Worm (Caenorhabditis elegans) whole organism, dauer: ENCODE measurements around the gene T07C4.12.

Experiments
- unc-62 ChIP-seq: sonication (generic microtip); optimal IDR thresholded peaks from 2 replicates; lab custom pipeline; 2017; ENCODE audit warnings: missing biosample characterization, missing genetic modification reagents, missing genetic modification characterization

Gene T07C4.12

DNA sequence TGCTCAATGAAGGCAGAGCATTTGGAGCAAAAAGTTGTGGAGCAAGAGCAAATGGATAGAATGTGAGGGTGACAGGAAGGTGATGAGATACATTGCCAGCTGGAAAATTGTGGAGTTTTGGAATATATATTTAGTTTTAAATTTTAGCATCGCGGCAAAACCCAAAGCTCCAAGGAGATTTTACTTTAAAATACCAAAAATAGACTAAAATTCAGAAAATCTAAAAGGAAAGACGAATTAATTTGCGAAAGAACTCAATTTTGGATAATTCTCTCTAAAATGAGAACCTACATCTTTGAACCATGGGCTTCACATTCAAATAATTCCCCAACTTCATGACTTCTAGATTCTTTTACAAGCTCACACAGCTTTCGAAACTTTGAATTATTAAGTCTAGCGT is at the start of gene T07C4.12:
Gene T07C4.12, minus strand, starts transcription at position 101 of the 400 bp plus-strand sequence.
- TF ChIP-seq unc-62 (GFP tag; lab: Kevin White, UChicago) = no peak

DNA sequence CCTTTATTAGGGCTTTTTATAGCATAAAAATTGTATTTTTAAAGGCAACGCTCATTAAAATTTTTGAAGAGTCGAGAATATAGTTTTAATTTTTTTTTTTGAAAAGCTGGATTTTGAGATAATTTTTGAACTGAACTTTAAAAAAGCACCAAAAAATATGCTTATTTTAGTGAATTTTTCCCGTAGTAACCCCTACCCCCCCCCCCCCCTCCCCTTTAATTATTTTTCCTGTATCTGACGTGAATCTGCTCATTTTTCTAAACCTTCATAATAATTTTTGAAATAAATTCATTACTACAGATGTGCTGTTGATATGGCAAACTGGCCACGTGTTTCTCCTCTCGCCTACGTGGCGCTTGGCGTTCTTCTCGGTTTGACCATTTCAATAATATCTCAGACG is 49.0 kb upstream of the T07C4.12 start, which contains the start of gene C38H2.2:
Gene C38H2.2, plus strand, starts transcription at position 301 of the 400 bp plus-strand sequence.
- TF ChIP-seq unc-62 (GFP tag; lab: Kevin White, UChicago) = no peak

DNA sequence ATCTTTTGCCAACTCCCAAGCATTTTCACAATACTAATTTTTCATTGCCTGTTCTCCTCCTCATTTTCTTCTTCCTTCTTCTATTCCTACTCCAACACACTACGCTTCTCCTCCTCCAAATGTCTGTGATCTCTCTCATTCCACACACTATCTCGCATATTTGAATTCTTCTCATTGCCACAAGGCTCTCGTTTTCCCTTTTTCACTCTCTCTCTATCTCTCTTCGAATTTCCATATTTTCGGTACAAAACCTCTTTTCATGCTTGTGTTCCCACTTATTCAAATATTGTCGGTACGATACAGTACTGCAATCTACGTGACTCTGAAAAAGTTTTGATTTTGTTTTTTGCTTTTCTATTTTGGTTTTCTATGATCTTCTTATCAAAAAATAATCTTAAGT is 48.2 kb upstream of the T07C4.12 start:
- TF ChIP-seq unc-62 (GFP tag; lab: Kevin White, UChicago) = no peak

DNA sequence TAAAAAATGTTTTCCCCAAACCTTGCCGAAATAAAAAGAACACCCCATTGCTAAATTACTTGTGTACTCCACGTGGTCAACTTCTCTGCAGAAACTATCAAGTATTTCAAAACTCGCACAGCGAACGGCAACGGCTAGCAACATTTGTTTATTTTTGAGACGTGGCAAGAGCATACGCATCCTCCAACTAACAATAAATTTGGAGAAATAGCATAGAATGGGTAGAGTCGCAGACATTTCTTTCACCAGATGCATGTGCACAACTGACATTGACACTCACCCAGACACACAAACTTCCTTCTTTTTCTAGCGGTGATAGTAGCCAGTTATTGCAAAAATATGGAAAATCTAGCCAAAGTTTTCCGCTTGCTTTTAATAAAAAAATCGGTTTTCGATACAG is 47.2 kb upstream of the T07C4.12 start:
- no peak for TF ChIP-seq unc-62 (GFP tag; lab: Kevin White, UChicago)

DNA sequence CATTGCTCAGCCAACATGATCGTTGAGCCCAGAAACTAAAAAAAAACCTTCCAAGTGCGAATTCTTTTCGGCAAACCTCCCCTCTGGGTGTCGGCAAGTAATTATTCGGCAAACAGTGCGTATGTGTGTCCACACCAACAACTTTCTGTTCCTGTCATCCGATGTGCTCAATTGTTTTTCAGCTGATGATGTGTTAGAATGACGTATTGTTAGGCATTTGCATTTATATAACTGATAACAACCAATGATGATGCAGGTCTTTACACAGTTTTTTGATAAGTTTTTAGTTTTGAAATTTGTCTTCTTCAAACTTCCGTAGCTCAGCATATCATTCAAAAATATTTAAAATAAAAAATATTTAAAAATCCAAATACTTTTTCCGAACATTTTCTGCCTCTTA is 46.4 kb upstream of the T07C4.12 start:
- no peak for TF ChIP-seq unc-62 (GFP tag; lab: Kevin White, UChicago)

DNA sequence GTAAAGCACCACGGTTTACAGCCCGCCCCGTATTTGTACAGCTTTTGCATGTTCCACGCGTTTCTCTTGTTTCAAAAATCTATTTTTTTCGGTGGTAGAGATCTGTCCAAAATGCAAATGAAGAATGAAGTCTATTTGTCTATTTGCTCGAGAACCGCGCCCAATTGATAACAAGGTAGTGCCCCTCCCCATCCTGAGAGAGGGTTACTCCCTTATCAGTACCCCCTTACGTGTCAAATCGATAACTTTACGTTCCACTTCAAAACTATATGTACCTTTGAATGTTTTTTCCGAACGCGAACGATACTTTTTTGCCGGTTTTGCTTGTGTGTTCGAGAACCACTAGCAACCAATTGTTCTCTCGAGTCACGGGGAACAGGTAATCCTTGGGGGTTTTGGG is 43.6 kb upstream of the T07C4.12 start:
- no peak for TF ChIP-seq unc-62 (GFP tag; lab: Kevin White, UChicago)

DNA sequence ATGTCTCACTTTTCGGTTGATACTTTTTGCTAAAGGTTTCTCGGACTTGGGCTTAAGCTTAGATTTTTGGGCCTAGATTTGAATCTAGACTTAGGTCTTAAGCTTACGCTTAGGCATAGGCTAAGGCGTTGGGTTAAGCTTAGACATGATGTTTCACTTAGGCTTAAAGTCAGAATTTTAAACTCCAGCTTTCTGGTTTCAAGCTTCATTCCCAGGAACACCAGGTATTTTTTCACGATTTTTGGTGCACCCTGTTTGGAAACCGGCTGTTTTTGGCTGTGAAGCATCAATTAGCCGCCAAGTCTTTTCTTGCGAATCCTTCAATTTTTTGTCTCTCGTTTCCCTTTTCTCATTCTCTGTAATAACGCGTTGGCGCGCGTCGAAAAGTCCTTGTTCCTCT is 41.4 kb upstream of the T07C4.12 start:
- no peak for TF ChIP-seq unc-62 (GFP tag; lab: Kevin White, UChicago)

DNA sequence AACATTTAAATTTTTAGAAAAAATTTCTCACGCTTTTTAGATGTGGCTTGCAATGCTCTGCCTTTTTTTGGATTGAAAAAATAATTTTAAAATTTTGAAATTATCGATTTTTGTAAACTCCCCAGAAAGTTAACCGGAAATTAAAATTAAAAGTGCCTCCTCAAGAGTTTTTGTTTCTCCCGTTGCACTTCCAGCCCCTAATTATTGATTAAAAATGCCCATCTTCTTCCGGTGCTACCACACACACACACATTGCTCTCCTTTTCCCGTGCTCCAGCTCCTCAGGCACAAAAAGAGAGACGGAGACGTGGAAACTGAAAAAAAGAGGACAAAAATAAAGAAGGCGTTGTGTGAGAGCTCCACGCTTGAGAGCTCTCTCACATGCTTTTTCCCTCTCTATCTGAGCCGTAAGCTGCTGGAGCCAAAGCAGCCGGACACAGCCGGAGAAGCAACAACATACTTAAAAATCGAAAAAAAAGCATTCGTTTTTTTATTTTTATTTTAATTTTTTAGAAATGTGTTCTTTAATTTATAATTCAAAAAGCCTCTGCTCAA is 35.0 kb upstream of the T07C4.12 start:
- no peak for TF ChIP-seq unc-62 (GFP tag; lab: Kevin White, UChicago)

DNA sequence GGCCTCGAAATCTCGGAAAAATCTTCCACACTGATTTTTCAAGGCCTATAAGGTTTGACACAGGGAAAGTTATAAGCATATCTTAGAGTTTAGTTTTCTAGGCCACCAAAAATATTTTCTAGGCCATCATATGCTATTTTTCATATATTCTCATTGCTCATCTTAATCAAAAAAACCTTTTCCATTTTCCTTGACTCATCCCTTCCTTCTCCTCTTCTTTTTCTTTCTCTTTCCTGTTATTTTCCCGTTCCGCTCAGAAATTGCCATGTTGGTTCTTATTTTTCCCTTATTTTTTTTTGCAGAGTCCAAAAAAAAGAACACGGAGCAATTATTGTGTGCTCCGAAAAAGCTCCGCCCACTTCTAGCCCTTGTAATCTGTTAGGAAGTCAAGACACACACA is 32.2 kb upstream of the T07C4.12 start, which contains the start of gene tbc-8:
Gene tbc-8, plus strand, starts transcription at position 301 of the 400 bp plus-strand sequence.
- TF ChIP-seq unc-62 (GFP tag; lab: Kevin White, UChicago) = no peak

DNA sequence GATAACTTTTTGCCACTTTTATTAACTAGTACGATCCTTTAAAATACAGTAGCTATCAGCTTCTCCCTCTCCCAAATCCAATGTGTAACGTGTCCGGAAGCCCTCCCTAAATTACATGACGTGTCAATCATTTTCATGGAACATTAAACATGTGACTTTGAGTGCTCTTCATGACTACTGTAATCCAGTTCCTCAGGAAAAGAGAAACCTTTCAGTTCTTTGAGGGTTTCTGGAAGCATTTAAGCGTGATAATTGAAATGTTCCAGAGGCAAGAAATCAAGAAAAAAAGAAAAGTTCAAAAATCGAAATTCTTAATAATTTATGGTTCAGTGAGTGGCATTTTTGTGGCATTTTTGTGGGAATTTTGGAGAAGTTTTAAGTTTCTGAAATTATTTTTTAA is 30.5 kb upstream of the T07C4.12 start:
- no peak for TF ChIP-seq unc-62 (GFP tag; lab: Kevin White, UChicago)

DNA sequence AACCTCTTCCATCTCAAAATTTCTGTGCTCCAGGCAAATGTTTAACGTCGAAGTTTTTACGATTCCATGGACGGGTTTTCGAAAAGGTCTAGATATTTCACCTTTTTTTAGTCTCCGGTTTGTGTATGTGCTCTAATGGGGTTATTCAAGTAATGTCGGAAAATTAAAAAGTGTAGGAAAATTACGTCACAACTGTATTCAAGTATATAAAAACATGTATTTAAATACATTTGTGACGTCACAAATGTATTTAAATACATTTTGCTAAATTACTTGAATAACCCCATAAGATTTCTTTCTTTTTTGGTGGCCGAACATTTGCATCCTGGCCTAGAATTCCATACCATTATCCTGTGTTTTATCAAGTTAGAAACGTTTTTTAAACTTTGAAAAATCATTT is 29.0 kb upstream of the T07C4.12 start:
- no peak for TF ChIP-seq unc-62 (GFP tag; lab: Kevin White, UChicago)

DNA sequence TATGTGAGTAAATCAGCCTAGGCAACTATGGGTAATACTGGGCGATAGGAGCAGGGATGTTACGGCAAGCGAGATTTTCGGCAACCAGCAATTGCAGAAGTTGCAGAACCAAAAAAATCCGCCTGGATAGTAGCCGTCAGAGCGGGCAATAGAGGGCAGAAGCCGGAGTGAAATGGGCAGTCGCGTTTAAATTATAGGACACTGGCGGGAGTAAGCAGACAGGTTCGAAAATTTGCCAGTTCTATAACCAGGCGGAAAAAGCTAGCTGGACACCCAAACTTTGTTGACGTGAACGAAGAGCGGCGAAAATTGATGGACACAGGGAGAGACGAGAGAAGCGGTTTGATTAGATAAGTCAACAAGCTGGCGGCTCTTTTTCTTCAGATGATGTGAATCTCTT is 27.5 kb upstream of the T07C4.12 start:
- TF ChIP-seq unc-62 (GFP tag; lab: Kevin White, UChicago) = no peak

DNA sequence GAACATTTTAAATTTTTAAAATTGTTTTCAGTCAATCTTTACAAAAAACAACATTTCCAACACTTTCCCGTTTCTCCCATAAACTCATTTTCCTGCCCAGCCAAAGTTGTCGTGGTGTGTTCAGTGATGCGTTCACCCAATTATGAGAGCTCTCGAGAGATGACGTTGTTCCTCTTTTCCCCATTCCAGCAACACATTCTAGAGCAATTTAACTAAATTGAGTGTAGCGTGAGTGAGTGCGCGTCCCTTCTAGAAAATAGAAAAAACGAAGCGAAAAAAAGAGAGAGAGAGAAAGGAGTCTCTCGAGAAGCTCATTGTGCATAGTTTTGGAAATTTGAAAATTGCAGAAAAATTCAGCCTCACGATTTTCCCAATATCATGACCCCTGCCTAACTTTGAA is 26.3 kb upstream of the T07C4.12 start:
- TF ChIP-seq unc-62 (GFP tag; lab: Kevin White, UChicago) = no peak

DNA sequence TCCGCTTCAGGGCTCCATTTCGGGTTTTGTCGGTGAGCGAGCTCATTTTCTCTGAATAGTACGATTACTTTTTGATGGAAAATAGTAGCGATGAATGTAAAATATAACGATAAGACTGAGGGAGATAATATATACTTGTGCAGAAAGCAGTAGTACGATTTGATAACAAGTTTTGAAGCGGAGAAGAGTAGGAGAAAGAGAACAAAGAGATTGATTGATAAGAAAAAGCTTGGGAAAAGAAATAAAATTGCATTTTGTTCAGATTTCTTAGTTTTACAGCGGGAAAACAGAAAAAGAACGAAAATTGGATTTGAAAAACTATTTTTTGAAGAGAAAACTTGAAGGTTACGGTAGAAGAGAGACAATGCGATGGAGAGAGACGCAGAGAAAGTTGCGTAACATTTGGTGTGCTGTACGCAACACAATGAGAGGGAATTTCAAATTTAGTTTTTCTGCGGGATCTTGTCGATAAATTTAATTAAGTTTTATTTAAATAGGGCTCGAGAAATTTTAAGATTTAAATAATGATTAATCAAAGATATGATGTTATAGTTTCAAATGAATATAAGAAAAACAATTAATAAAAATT is 25.2 kb upstream of the T07C4.12 start, which contains the start of gene umps-1:
Gene umps-1, minus strand, starts transcription at position 51 of the 589 bp plus-strand sequence.
- TF ChIP-seq unc-62 (GFP tag; lab: Kevin White, UChicago) = no peak

DNA sequence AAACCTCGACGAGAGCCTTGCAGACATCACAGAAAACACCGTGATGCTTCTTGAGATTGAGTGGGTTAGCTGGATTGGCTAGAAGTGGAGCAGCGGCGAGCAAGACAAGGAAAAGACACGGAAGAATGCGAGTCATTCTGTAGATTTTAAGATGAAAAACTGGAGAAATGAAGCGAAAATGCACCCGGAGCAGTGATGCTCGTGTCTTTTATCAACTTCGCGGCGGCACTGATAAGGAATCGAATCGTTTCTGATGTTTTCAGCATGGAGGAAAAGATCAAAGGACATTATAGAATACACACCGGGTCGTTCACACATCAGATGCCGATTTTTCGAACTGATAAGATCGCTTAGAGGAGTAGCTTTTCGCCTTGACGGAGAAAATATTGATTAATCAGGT is 22.9 kb upstream of the T07C4.12 start, which contains the start of gene spp-1:
Gene spp-1, minus strand, starts transcription at position 287 of the 400 bp plus-strand sequence.
- no peak for TF ChIP-seq unc-62 (GFP tag; lab: Kevin White, UChicago)

DNA sequence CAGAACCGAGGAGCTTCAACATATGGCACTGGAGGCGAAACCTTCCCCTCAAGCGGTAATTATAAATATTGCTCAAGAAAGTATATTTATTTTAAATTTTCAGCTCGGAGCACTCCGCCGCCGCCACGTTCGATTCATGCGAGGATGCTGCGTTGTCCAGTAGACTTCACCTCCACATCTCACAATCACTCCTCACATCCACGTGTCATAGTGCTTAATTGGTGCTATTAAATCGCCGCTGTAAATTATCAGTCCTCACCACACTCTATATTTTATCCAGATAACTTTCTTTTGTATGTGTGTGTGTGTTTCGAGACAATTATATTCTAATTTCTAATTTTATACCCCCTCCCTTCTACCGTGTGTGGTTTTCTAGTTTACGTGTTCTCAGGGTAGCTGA is 22.1 kb upstream of the T07C4.12 start:
- TF ChIP-seq unc-62 (GFP tag; lab: Kevin White, UChicago) = no peak

DNA sequence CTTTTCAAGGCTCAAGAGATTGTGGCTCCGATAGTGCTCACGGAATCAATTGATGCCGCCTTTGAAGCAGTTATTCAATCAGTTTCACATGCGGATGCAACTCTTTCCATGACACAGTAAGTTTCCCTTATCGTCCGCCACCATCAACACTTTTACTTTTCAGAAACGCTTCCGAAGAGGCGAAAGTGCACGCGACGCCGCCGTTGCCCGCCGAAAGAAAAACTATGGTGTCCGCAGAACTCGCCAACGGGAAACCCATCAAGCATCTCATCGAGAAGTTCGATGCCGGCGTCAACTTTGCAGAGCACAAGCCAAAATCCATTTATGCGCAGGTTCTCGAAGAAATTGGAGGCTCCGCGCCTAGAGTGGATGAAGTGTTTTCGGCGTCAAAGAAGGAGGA is 21.0 kb upstream of the T07C4.12 start:
- no peak for TF ChIP-seq unc-62 (GFP tag; lab: Kevin White, UChicago)
